Worm (Caenorhabditis elegans) whole organism, L2 larva: ENCODE results near the gene sptl-3.
A peak's percentile ranks its signal among the peaks of the same experiment; 100 is the strongest.

ENCODE experiments used
- C34F6.9 ChIP-seq: fragments of 150-350 bp; optimal IDR thresholded peaks from 2 replicates; lab custom pipeline; 2014; ENCODE audit warnings: missing biosample characterization, missing genetic modification characterization
- F13H6.1 ChIP-seq: sonication (generic microtip); optimal IDR thresholded peaks from 2 replicates; lab custom pipeline; 2016; ENCODE audit warnings: missing genetic modification characterization, missing compliant biosample characterization
- R02D3.7 ChIP-seq: fragments of 150-350 bp; optimal IDR thresholded peaks from 2 replicates; lab custom pipeline; 2014; ENCODE audit warnings: missing biosample characterization, missing genetic modification characterization
- Y55F3AM.14 ChIP-seq: fragments of 200-800 bp; sonication (Bioruptor generic); optimal IDR thresholded peaks from 2 replicates; lab custom pipeline; 2018; ENCODE audit warnings: mild to moderate bottlenecking, missing genetic modification characterization, missing compliant biosample characterization
- ZK546.5 ChIP-seq: sonication (generic microtip); optimal IDR thresholded peaks from 2 replicates; lab custom pipeline; 2017; ENCODE audit warnings: missing biosample characterization, missing genetic modification characterization
- alr-1 ChIP-seq: fragments of 150-350 bp; optimal IDR thresholded peaks from 2 replicates; lab custom pipeline; 2014; ENCODE audit warnings: missing biosample characterization, missing genetic modification characterization
- aly-2 ChIP-seq: fragments of 150-350 bp; optimal IDR thresholded peaks from 2 replicates; lab custom pipeline; 2014; ENCODE audit warnings: missing biosample characterization, missing genetic modification characterization
- ama-1 ChIP-seq: fragments of 150-350 bp; optimal IDR thresholded peaks from 2 replicates; lab custom pipeline; 2018; ENCODE audit warnings: inconsistent platforms
- blmp-1 ChIP-seq: sonication (generic microtip); optimal IDR thresholded peaks from 2 replicates; lab custom pipeline; 2017; ENCODE audit warnings: missing genetic modification characterization, mild to moderate bottlenecking, missing compliant biosample characterization, antibody characterized with exemption, moderate library complexity; ENCODE audit not compliant: insufficient read depth
- ceh-16 ChIP-seq: fragments of 150-350 bp; optimal IDR thresholded peaks from 2 replicates; lab custom pipeline; 2014; ENCODE audit warnings: missing biosample characterization, missing genetic modification characterization
- ceh-82 ChIP-seq: fragments of 150-350 bp; optimal IDR thresholded peaks from 2 replicates; lab custom pipeline; 2014; ENCODE audit warnings: missing biosample characterization, missing genetic modification characterization
- crh-2 ChIP-seq: sonication (generic microtip); optimal IDR thresholded peaks from 2 replicates; lab custom pipeline; 2017; ENCODE audit warnings: missing biosample characterization, missing genetic modification characterization
- dmd-4 ChIP-seq: sonication (generic microtip); optimal IDR thresholded peaks from 2 replicates; lab custom pipeline; 2017; ENCODE audit warnings: missing biosample characterization, missing genetic modification characterization
- egl-27 ChIP-seq: sonication (generic microtip); optimal IDR thresholded peaks from 3 replicates; lab custom pipeline; 2017; ENCODE audit warnings: missing biosample characterization, missing genetic modification reagents, missing genetic modification characterization
- elt-1 ChIP-seq: fragments of 150-350 bp; optimal IDR thresholded peaks from 2 replicates; lab custom pipeline; 2014; ENCODE audit warnings: missing biosample characterization, missing genetic modification characterization
- elt-3 ChIP-seq: sonication (generic microtip); optimal IDR thresholded peaks from 2 replicates; lab custom pipeline; 2017; ENCODE audit warnings: missing biosample characterization, missing genetic modification characterization
- fos-1 ChIP-seq: fragments of 150-350 bp; optimal IDR thresholded peaks from 2 replicates; lab custom pipeline; 2014; ENCODE audit warnings: missing biosample characterization, missing genetic modification characterization
- gmeb-1 ChIP-seq: fragments of 150-350 bp; optimal IDR thresholded peaks from 2 replicates; lab custom pipeline; 2014; ENCODE audit warnings: missing biosample characterization, missing genetic modification characterization
- lin-11 ChIP-seq: fragments of 150-350 bp; sonication (generic microtip); optimal IDR thresholded peaks from 2 replicates; lab custom pipeline; 2014; ENCODE audit warnings: missing biosample characterization, missing genetic modification characterization, inconsistent platforms, mixed read lengths
- lin-13 ChIP-seq: fragments of 150-350 bp; optimal IDR thresholded peaks from 2 replicates; lab custom pipeline; 2014; ENCODE audit warnings: missing biosample characterization, missing genetic modification reagents, missing genetic modification characterization
- lin-39 ChIP-seq: fragments of 150-350 bp; optimal IDR thresholded peaks from 2 replicates; lab custom pipeline; 2014; ENCODE audit warnings: missing biosample characterization, missing genetic modification reagents, missing genetic modification characterization
- lsy-2 ChIP-seq, 2 experiments: fragments of 150-350 bp in 1 of 2; sonication (generic microtip) in 1 of 2; optimal IDR thresholded peaks; 2 replicates each; lab custom pipeline; 2014 to 2017; ENCODE audit warnings: missing biosample characterization in 2 of 2, missing genetic modification characterization in 2 of 2
- mab-5 ChIP-seq: fragments of 150-350 bp; optimal IDR thresholded peaks from 2 replicates; lab custom pipeline; 2014; ENCODE audit warnings: missing biosample characterization, missing genetic modification characterization
- mbf-1 ChIP-seq: sonication (generic microtip); optimal IDR thresholded peaks from 2 replicates; lab custom pipeline; 2017; ENCODE audit warnings: missing biosample characterization, missing genetic modification characterization
- mdl-1 ChIP-seq, 2 experiments: fragments of 150-350 bp in 1 of 2; sonication (generic microtip) in 1 of 2; optimal IDR thresholded peaks; 2 replicates each; lab custom pipeline; 2017; ENCODE audit warnings: missing biosample characterization in 2 of 2, missing genetic modification characterization in 2 of 2
- nhr-10 ChIP-seq: sonication (generic microtip); optimal IDR thresholded peaks from 2 replicates; lab custom pipeline; 2017; ENCODE audit warnings: missing biosample characterization, missing genetic modification characterization
- nhr-11 ChIP-seq: fragments of 150-350 bp; optimal IDR thresholded peaks from 2 replicates; lab custom pipeline; 2014; ENCODE audit warnings: missing biosample characterization, missing genetic modification characterization
- nhr-12 ChIP-seq: fragments of 150-350 bp; optimal IDR thresholded peaks from 2 replicates; lab custom pipeline; 2014; ENCODE audit warnings: missing biosample characterization, missing genetic modification characterization
- nhr-129 ChIP-seq: fragments of 150-350 bp; optimal IDR thresholded peaks from 2 replicates; lab custom pipeline; 2014; ENCODE audit warnings: missing biosample characterization, missing genetic modification characterization
- nhr-21 ChIP-seq: fragments of 150-350 bp; optimal IDR thresholded peaks from 2 replicates; lab custom pipeline; 2014; ENCODE audit warnings: missing biosample characterization, missing genetic modification characterization
- nhr-23 ChIP-seq: fragments of 150-350 bp; optimal IDR thresholded peaks from 2 replicates; lab custom pipeline; 2014; ENCODE audit warnings: missing biosample characterization, missing genetic modification reagents, missing genetic modification characterization
- nhr-237 ChIP-seq: fragments of 150-350 bp; optimal IDR thresholded peaks from 2 replicates; lab custom pipeline; 2014; ENCODE audit warnings: missing biosample characterization, missing genetic modification characterization
- nhr-25 ChIP-seq: fragments of 150-350 bp; sonication (generic microtip); optimal IDR thresholded peaks from 3 replicates; lab custom pipeline; 2014; ENCODE audit warnings: missing biosample characterization, missing genetic modification characterization
- nhr-6 ChIP-seq: fragments of 150-350 bp; optimal IDR thresholded peaks from 2 replicates; lab custom pipeline; 2014; ENCODE audit warnings: missing biosample characterization, missing genetic modification characterization
- nhr-77 ChIP-seq: fragments of 150-350 bp; optimal IDR thresholded peaks from 2 replicates; lab custom pipeline; 2014; ENCODE audit warnings: missing biosample characterization, missing genetic modification characterization
- peb-1 ChIP-seq: fragments of 150-350 bp; optimal IDR thresholded peaks from 2 replicates; lab custom pipeline; 2014; ENCODE audit warnings: missing biosample characterization, missing genetic modification characterization
- sem-4 ChIP-seq: fragments of 150-350 bp; optimal IDR thresholded peaks from 2 replicates; lab custom pipeline; 2014; ENCODE audit warnings: missing biosample characterization, missing genetic modification reagents, missing genetic modification characterization
- skn-1 ChIP-seq: sonication (generic microtip); optimal IDR thresholded peaks from 2 replicates; lab custom pipeline; 2017; ENCODE audit warnings: missing biosample characterization, missing genetic modification characterization
- sma-3 ChIP-seq: sonication (generic microtip); optimal IDR thresholded peaks from 2 replicates; lab custom pipeline; 2016; ENCODE audit warnings: missing genetic modification reagents, missing genetic modification characterization, missing compliant biosample characterization
- sma-9 ChIP-seq, 2 experiments: fragments of 150-350 bp in 1 of 2; sonication (generic microtip) in 1 of 2; optimal IDR thresholded peaks; 2 replicates each; lab custom pipeline; 2014 to 2016; ENCODE audit warnings: missing genetic modification characterization in 2 of 2, mild to moderate bottlenecking in 1 of 2, missing biosample characterization in 1 of 2, missing compliant biosample characterization in 1 of 2, missing genetic modification reagents in 1 of 2, moderate library complexity in 1 of 2
- snpc-4 ChIP-seq: fragments of 150-350 bp; optimal IDR thresholded peaks from 2 replicates; lab custom pipeline; 2014; ENCODE audit warnings: missing biosample characterization, missing genetic modification characterization
- unc-39 ChIP-seq: fragments of 150-350 bp; optimal IDR thresholded peaks from 2 replicates; lab custom pipeline; 2014; ENCODE audit warnings: missing biosample characterization, missing genetic modification characterization
- unc-55 ChIP-seq: fragments of 150-350 bp; sonication (generic microtip); optimal IDR thresholded peaks from 3 replicates; lab custom pipeline; 2014; ENCODE audit warnings: missing biosample characterization, missing genetic modification reagents, missing genetic modification characterization
- unc-62 ChIP-seq: fragments of 150-350 bp; optimal IDR thresholded peaks from 2 replicates; lab custom pipeline; 2014; ENCODE audit warnings: missing biosample characterization, missing genetic modification reagents, missing genetic modification characterization
- zag-1 ChIP-seq: fragments of 150-350 bp; optimal IDR thresholded peaks from 2 replicates; lab custom pipeline; 2014; ENCODE audit warnings: missing biosample characterization, missing genetic modification characterization
- ztf-1 ChIP-seq: fragments of 200-800 bp; sonication (Bioruptor generic); conservative IDR thresholded peaks from 2 replicates; pipeline ENCODE4 v1.3.6; 2022; ENCODE audit warnings: missing genetic modification characterization, missing compliant biosample characterization
- ztf-11 ChIP-seq: sonication (generic microtip); optimal IDR thresholded peaks from 2 replicates; lab custom pipeline; 2017; ENCODE audit warnings: missing biosample characterization, missing genetic modification characterization
- ztf-4 ChIP-seq: fragments of 150-350 bp; optimal IDR thresholded peaks from 2 replicates; lab custom pipeline; 2014; ENCODE audit warnings: missing biosample characterization, missing genetic modification characterization

The sptl-3 gene

DNA sequence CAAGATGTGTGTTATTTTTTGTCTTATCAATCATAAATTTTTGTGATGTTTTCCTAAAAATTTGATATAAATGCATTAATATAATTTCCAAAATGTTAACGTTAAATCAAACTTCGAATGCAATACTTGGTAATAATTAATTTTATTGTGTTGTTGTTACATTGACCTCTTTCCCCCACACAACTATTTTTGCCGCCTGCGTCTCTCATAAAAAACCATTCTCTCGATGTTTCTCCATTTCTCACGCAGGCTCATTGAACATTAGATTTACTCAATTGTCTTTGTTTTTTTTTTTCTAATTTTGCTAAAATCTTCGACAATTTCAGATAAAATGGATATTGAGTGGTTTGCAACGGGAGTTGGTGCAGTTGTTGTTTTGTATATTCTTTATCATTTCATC lies 13.0 kb downstream of the sptl-3 start, which contains the start of gene stdh-1:
Gene stdh-1, plus strand, starts transcription at position 327 of the 400 bp plus-strand sequence.
- no peak for TF ChIP-seq ztf-11
- no peak for TF ChIP-seq dmd-4
- TF ChIP-seq alr-1 (tag; lab: Kevin White, UChicago), result no peak
- no peak for TF ChIP-seq unc-39 (tag; lab: Kevin White, UChicago)
- TF ChIP-seq nhr-21 (tag; lab: Kevin White, UChicago), result peak; percentile 4
- no peak for TF ChIP-seq ZK546.5
- peak; percentile 34 for TF ChIP-seq C34F6.9 (tag; lab: Kevin White, UChicago)
- TF ChIP-seq nhr-11 (tag; lab: Kevin White, UChicago), result no peak
- peak; percentile 21 for TF ChIP-seq nhr-129 (tag; lab: Kevin White, UChicago)
- TF ChIP-seq elt-3 (tag; lab: Kevin White, UChicago), result no peak
- peak; percentile 28 for TF ChIP-seq sma-9 (GFP tag; optimal IDR thresholded peaks at IDR 0.05; lab: Kevin White, UChicago)
- TF ChIP-seq sma-9 (tag; optimal IDR thresholded peaks at IDR 0.05; lab: Kevin White, UChicago), result no peak
- TF ChIP-seq zag-1 (tag; lab: Kevin White, UChicago), result no peak
- no peak for TF ChIP-seq sem-4 (tag; lab: Kevin White, UChicago)

DNA sequence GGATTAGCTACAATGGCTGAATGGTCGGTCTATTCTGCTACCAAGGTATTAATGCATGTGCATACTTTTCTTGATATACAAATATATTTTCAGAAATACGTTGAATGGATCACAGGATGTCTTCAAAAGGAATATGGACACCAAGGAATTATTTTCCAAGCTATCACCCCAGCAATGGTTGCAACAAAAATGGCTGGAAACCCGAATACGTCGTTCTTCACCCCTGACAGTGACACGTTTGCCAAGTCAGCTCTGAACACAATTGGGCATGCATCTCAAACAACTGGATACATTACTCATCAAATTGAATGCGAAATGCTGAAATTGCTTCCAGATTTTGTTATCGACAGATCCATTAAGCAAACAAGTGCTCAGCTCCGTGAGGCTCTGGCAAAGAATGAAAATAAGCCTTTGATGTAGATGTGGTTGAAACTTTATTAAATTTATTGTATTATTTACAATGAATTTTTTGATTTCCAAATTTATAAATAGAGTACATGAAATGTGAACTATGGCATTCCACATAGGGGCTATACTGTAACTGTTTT lies 14.5 kb downstream of the sptl-3 start:
- TF ChIP-seq mab-5 (tag; lab: Kevin White, UChicago) (no peak), egl-27 (tag; lab: Kevin White, UChicago) (no peak), sma-3 (peak; percentile 62), unc-39 (tag; lab: Kevin White, UChicago) (no peak), elt-3 (tag; lab: Kevin White, UChicago) (no peak), lin-39 (tag; lab: Kevin White, UChicago) (no peak), nhr-23 (tag; lab: Kevin White, UChicago) (no peak), nhr-77 (tag; lab: Kevin White, UChicago) (no peak), nhr-129 (tag; lab: Kevin White, UChicago) (peak; percentile 58), aly-2 (no peak), lin-11 (tag; lab: Kevin White, UChicago) (no peak), dmd-4 (no peak), sem-4 (tag; lab: Kevin White, UChicago) (peak; percentile 17), blmp-1 (no peak), unc-55 (GFP tag; lab: Kevin White, UChicago) (no peak), nhr-25 (peak; percentile 22), lin-13 (GFP tag; lab: Kevin White, UChicago) (peak; percentile 49), nhr-237 (no peak), ZK546.5 (no peak), ceh-82 (tag; lab: Kevin White, UChicago) (no peak), R02D3.7 (tag; lab: Kevin White, UChicago) (no peak), crh-2 (tag; lab: Kevin White, UChicago) (peak; percentile 62), nhr-21 (tag; lab: Kevin White, UChicago) (peak; percentile 46), nhr-6 (no peak), gmeb-1 (tag; lab: Kevin White, UChicago) (peak; percentile 64), skn-1 (tag; lab: Kevin White, UChicago) (no peak), elt-1 (tag; lab: Kevin White, UChicago) (no peak), mbf-1 (tag; lab: Kevin White, UChicago) (no peak), nhr-12 (tag; lab: Kevin White, UChicago) (peak; percentile 35), ztf-11 (no peak), F13H6.1 (tag; lab: Kevin White, UChicago) (peak; percentile 11), ztf-4 (tag; lab: Kevin White, UChicago) (peak; percentile 53), mdl-1 (tag; optimal IDR thresholded peaks at IDR 0.05; lab: Kevin White, UChicago) (no peak), sma-9 (GFP tag; optimal IDR thresholded peaks at IDR 0.05; lab: Kevin White, UChicago) (peak; percentile 42), sma-9 (tag; optimal IDR thresholded peaks at IDR 0.05; lab: Kevin White, UChicago) (no peak), snpc-4 (tag; lab: Kevin White, UChicago) (no peak), ztf-1 (no peak), unc-62 (GFP tag; lab: Kevin White, UChicago) (no peak), zag-1 (tag; lab: Kevin White, UChicago) (no peak), Y55F3AM.14 (GFP tag; lab: Kevin White, UChicago) (peak; percentile 47), lsy-2 (tag; optimal IDR thresholded peaks at IDR 0.05; lab: Kevin White, UChicago) (peak in 1 of 2 experiments; percentile 60), C34F6.9 (tag; lab: Kevin White, UChicago) (peak; percentile 21), fos-1 (tag; lab: Kevin White, UChicago) (no peak), alr-1 (tag; lab: Kevin White, UChicago) (no peak), nhr-11 (tag; lab: Kevin White, UChicago) (no peak), ama-1 (lab: Kevin White, UChicago) (peak; percentile 96), nhr-10 (tag; lab: Kevin White, UChicago) (no peak), ceh-16 (no peak), peb-1 (tag; lab: Kevin White, UChicago) (no peak)
